Fruit fly (Drosophila melanogaster) whole organism, embryonic: ENCODE data around the gene CG13921.

ENCODE experiments used
- CG15011 ChIP-seq: fragments of 200-800 bp; sonication (Bioruptor generic); optimal IDR thresholded peaks from 3 replicates; lab custom pipeline; 2018; ENCODE audit warnings: missing biosample characterization, mild to moderate bottlenecking, missing genetic modification characterization
- CG1529 ChIP-seq: fragments of 200-800 bp; sonication (Bioruptor generic); optimal IDR thresholded peaks from 3 replicates; lab custom pipeline; 2018; ENCODE audit warnings: missing biosample characterization, missing genetic modification characterization
- CG15601 ChIP-seq: fragments of 200-800 bp; sonication (Bioruptor generic); optimal IDR thresholded peaks from 3 replicates; lab custom pipeline; 2019; ENCODE audit warnings: missing biosample characterization, mild to moderate bottlenecking, missing genetic modification characterization, moderate library complexity
- CG1832 ChIP-seq: fragments of 200-800 bp; sonication (Bioruptor generic); optimal IDR thresholded peaks from 2 replicates; lab custom pipeline; 2017; ENCODE audit warnings: missing biosample characterization, mild to moderate bottlenecking, missing genetic modification characterization, inconsistent platforms
- CG2678 ChIP-seq: fragments of 200-800 bp; sonication (Bioruptor generic); optimal IDR thresholded peaks from 3 replicates; lab custom pipeline; 2019; ENCODE audit warnings: missing biosample characterization, mild to moderate bottlenecking, missing genetic modification characterization, moderate library complexity
- CG33557 ChIP-seq: fragments of 200-800 bp; sonication (Bioruptor generic); optimal IDR thresholded peaks from 2 replicates; lab custom pipeline; 2019; ENCODE audit warnings: missing biosample characterization, mild to moderate bottlenecking, missing genetic modification characterization, moderate library complexity
- CG34376 ChIP-seq: fragments of 200-800 bp; sonication (Bioruptor generic); optimal IDR thresholded peaks from 2 replicates; lab custom pipeline; 2018; ENCODE audit warnings: missing biosample characterization, mild to moderate bottlenecking, missing genetic modification characterization
- CG42726 ChIP-seq: fragments of 200-800 bp; sonication (Bioruptor generic); IDR thresholded peaks from 2 replicates; pipeline ENCODE4 v1.3.6; 2022; ENCODE audit warnings: missing biosample characterization, missing genetic modification characterization; ENCODE audit not compliant: partially characterized antibody
- CG4328 ChIP-seq: fragments of 200-800 bp; sonication (Bioruptor generic); optimal IDR thresholded peaks from 3 replicates; lab custom pipeline; 2017; ENCODE audit warnings: missing biosample characterization, missing genetic modification reagents, missing genetic modification characterization
- CG6175 ChIP-seq: fragments of 200-800 bp; sonication (Bioruptor generic); IDR thresholded peaks from 3 replicates; pipeline ENCODE4 v1.3.6; 2022; ENCODE audit warnings: missing biosample characterization, missing genetic modification characterization
- CG6254 ChIP-seq: fragments of 200-800 bp; sonication (Bioruptor generic); optimal IDR thresholded peaks from 3 replicates; lab custom pipeline; 2017; ENCODE audit warnings: mild to moderate bottlenecking, missing biosample characterization, missing genetic modification reagents, missing genetic modification characterization
- CG6683 ChIP-seq: fragments of 200-800 bp; sonication (Bioruptor generic); optimal IDR thresholded peaks from 2 replicates; lab custom pipeline; 2017; ENCODE audit warnings: missing biosample characterization, mild to moderate bottlenecking, missing genetic modification characterization, missing genetic modification reagents
- CG6813 ChIP-seq: fragments of 200-800 bp; sonication (Bioruptor generic); optimal IDR thresholded peaks from 2 replicates; lab custom pipeline; 2017; ENCODE audit warnings: missing biosample characterization, missing genetic modification characterization, mild to moderate bottlenecking, moderate library complexity, missing genetic modification reagents
- CG7372 ChIP-seq: fragments of 200-800 bp; sonication (Bioruptor generic); IDR thresholded peaks from 2 replicates; pipeline ENCODE4 v1.3.6; 2022; ENCODE audit warnings: missing biosample characterization, missing genetic modification characterization
- CG7987 ChIP-seq: fragments of 200-800 bp; sonication (Bioruptor generic); optimal IDR thresholded peaks from 2 replicates; lab custom pipeline; 2018; ENCODE audit warnings: missing biosample characterization, mild to moderate bottlenecking, missing genetic modification characterization, moderate library complexity
- CkIIα-i1 ChIP-seq: fragments of 200-800 bp; sonication (Bioruptor generic); IDR thresholded peaks from 2 replicates; pipeline ENCODE4 v1.3.6; 2022; ENCODE audit warnings: missing biosample characterization, missing genetic modification characterization
- D19B ChIP-seq: fragments of 200-800 bp; sonication (Bioruptor generic); optimal IDR thresholded peaks from 2 replicates; lab custom pipeline; 2017; ENCODE audit warnings: missing biosample characterization, mild to moderate bottlenecking, missing genetic modification characterization
- Dref ChIP-seq: fragments of 200-800 bp; sonication (Bioruptor generic); IDR thresholded peaks from 2 replicates; pipeline ENCODE4 v1.3.6; 2022; ENCODE audit warnings: missing biosample characterization, missing genetic modification characterization
- GATAe ChIP-seq: fragments of 200-800 bp; sonication (Bioruptor generic); conservative IDR thresholded peaks from 2 replicates; pipeline ENCODE4 v1.3.6; 2022; ENCODE audit warnings: missing biosample characterization, missing genetic modification characterization
- HHEX ChIP-seq: fragments of 200-800 bp; sonication (Bioruptor generic); optimal IDR thresholded peaks from 3 replicates; lab custom pipeline; 2017; ENCODE audit warnings: missing biosample characterization, mild to moderate bottlenecking, missing genetic modification characterization, missing genetic modification reagents
- Meics ChIP-seq: fragments of 200-800 bp; sonication (Bioruptor generic); optimal IDR thresholded peaks from 2 replicates; lab custom pipeline; 2017; ENCODE audit warnings: missing biosample characterization, mild to moderate bottlenecking, missing genetic modification characterization
- NC2β ChIP-seq: fragments of 200-800 bp; sonication (Bioruptor generic); optimal IDR thresholded peaks from 2 replicates; lab custom pipeline; 2016; ENCODE audit warnings: missing biosample characterization, missing genetic modification characterization
- Nf-YA ChIP-seq: fragments of 200-800 bp; sonication (Bioruptor generic); IDR thresholded peaks from 2 replicates; pipeline ENCODE4 v1.3.6; 2022; ENCODE audit warnings: missing biosample characterization, missing genetic modification characterization
- Trl ChIP-seq, 3 experiments: fragments of >200 bp in 2 of 3; fragments of 200-800 bp in 1 of 3; sonication (Bioruptor generic) in 1 of 3; optimal IDR thresholded peaks; 2 replicates in 1 of 3; 3 replicates in 2 of 3; lab custom pipeline; 2016 to 2017; ENCODE audit warnings: missing biosample characterization in 1 of 3, missing genetic modification characterization in 1 of 3
- ato ChIP-seq: fragments of 200-800 bp; sonication (Bioruptor generic); IDR thresholded peaks from 2 replicates; pipeline ENCODE4 v1.3.6; 2022; ENCODE audit warnings: missing biosample characterization, missing genetic modification characterization; ENCODE audit not compliant: partially characterized antibody
- bab2 ChIP-seq: fragments of 200-800 bp; sonication (Bioruptor generic); optimal IDR thresholded peaks from 2 replicates; lab custom pipeline; 2016; ENCODE audit warnings: missing biosample characterization, missing genetic modification characterization
- caup ChIP-seq: fragments of 200-800 bp; sonication (Bioruptor generic); optimal IDR thresholded peaks from 3 replicates; lab custom pipeline; 2017; ENCODE audit warnings: missing biosample characterization, mild to moderate bottlenecking, missing genetic modification characterization, moderate library complexity; ENCODE audit not compliant: severe bottlenecking
- cg ChIP-seq: fragments of 200-800 bp; sonication (Bioruptor generic); optimal IDR thresholded peaks from 3 replicates; lab custom pipeline; 2019; ENCODE audit warnings: missing biosample characterization, mild to moderate bottlenecking, missing genetic modification characterization, moderate library complexity
- ci ChIP-seq: fragments of 200-800 bp; sonication (Bioruptor generic); IDR thresholded peaks from 3 replicates; pipeline ENCODE4 v1.3.6; 2022; ENCODE audit warnings: missing biosample characterization, missing genetic modification characterization
- dmrt11E ChIP-seq: fragments of 200-800 bp; sonication (Bioruptor generic); optimal IDR thresholded peaks from 3 replicates; lab custom pipeline; 2018; ENCODE audit warnings: missing biosample characterization, mild to moderate bottlenecking, missing genetic modification characterization, moderate library complexity
- dysf ChIP-seq: fragments of 200-800 bp; sonication (Bioruptor generic); IDR thresholded peaks from 3 replicates; pipeline ENCODE4 v1.3.6; 2022; ENCODE audit warnings: missing biosample characterization, missing genetic modification characterization
- exex ChIP-seq: fragments of 200-800 bp; sonication (Bioruptor generic); optimal IDR thresholded peaks from 4 replicates; lab custom pipeline; 2018; ENCODE audit warnings: missing biosample characterization, mild to moderate bottlenecking, missing genetic modification characterization, moderate library complexity
- grn ChIP-seq: fragments of 200-800 bp; sonication (Bioruptor generic); optimal IDR thresholded peaks from 3 replicates; lab custom pipeline; 2017; ENCODE audit warnings: missing biosample characterization, missing genetic modification characterization
- hbn ChIP-seq: fragments of 200-800 bp; sonication (Bioruptor generic); IDR thresholded peaks from 2 replicates; pipeline ENCODE4 v1.3.6; 2022; ENCODE audit warnings: missing biosample characterization, missing genetic modification characterization; ENCODE audit not compliant: partially characterized antibody
- knrl ChIP-seq: fragments of 200-800 bp; sonication (Bioruptor generic); IDR thresholded peaks from 3 replicates; pipeline ENCODE4 v1.3.6; 2022; ENCODE audit warnings: missing biosample characterization, missing genetic modification characterization; ENCODE audit not compliant: partially characterized antibody
- lab ChIP-seq: fragments of 200-800 bp; sonication (Bioruptor generic); optimal IDR thresholded peaks from 3 replicates; lab custom pipeline; 2017; ENCODE audit warnings: missing biosample characterization, missing genetic modification characterization, mild to moderate bottlenecking, moderate library complexity, missing genetic modification reagents
- luna ChIP-seq: fragments of 200-800 bp; sonication (Bioruptor generic); optimal IDR thresholded peaks from 2 replicates; lab custom pipeline; 2016; ENCODE audit warnings: missing biosample characterization, missing genetic modification characterization
- mirr ChIP-seq: fragments of 200-800 bp; sonication (Bioruptor generic); optimal IDR thresholded peaks from 3 replicates; lab custom pipeline; 2018; ENCODE audit warnings: missing biosample characterization, mild to moderate bottlenecking, missing genetic modification characterization
- nau ChIP-seq: fragments of 200-800 bp; sonication (Bioruptor generic); optimal IDR thresholded peaks from 3 replicates; lab custom pipeline; 2017; ENCODE audit warnings: missing biosample characterization, mild to moderate bottlenecking, missing genetic modification characterization, missing genetic modification reagents
- onecut ChIP-seq: fragments of 200-800 bp; sonication (Bioruptor generic); IDR thresholded peaks from 2 replicates; pipeline ENCODE4 v1.3.6; 2022; ENCODE audit warnings: missing biosample characterization, missing genetic modification characterization
- rib ChIP-seq: fragments of 200-800 bp; sonication (Bioruptor generic); IDR thresholded peaks from 2 replicates; pipeline ENCODE4 v1.3.6; 2022; ENCODE audit warnings: missing biosample characterization, missing genetic modification characterization
- salm ChIP-seq: fragments of 200-800 bp; sonication (Bioruptor generic); optimal IDR thresholded peaks from 2 replicates; lab custom pipeline; 2018; ENCODE audit warnings: missing biosample characterization, mild to moderate bottlenecking, missing genetic modification characterization
- seq ChIP-seq: fragments of 200-800 bp; sonication (Bioruptor generic); IDR thresholded peaks from 2 replicates; pipeline ENCODE4 v1.3.6; 2022; ENCODE audit warnings: missing biosample characterization, missing genetic modification characterization
- sug ChIP-seq: fragments of 200-800 bp; optimal IDR thresholded peaks from 2 replicates; lab custom pipeline; 2019; ENCODE audit warnings: missing biosample characterization, mild to moderate bottlenecking, missing genetic modification characterization, moderate library complexity
- tio ChIP-seq: fragments of 200-800 bp; sonication (Bioruptor generic); optimal IDR thresholded peaks from 2 replicates; lab custom pipeline; 2017; ENCODE audit warnings: missing biosample characterization, missing genetic modification characterization, inconsistent platforms
- tup ChIP-seq: fragments of 200-800 bp; sonication (Bioruptor generic); optimal IDR thresholded peaks from 2 replicates; lab custom pipeline; 2016; ENCODE audit warnings: missing biosample characterization, mild to moderate bottlenecking, missing genetic modification characterization, moderate library complexity
- twi ChIP-seq: fragments of 200-800 bp; optimal IDR thresholded peaks from 2 replicates; lab custom pipeline; 2019; ENCODE audit warnings: missing biosample characterization, mild to moderate bottlenecking, missing genetic modification characterization, moderate library complexity
- usp ChIP-seq: fragments of >200 bp; optimal IDR thresholded peaks from 2 replicates; lab custom pipeline; 2017; ENCODE audit warnings: missing biosample characterization, missing genetic modification characterization
- vvl ChIP-seq: fragments of 200-800 bp; sonication (Bioruptor generic); IDR thresholded peaks from 2 replicates; pipeline ENCODE4 v1.3.6; 2022; ENCODE audit warnings: missing biosample characterization, missing genetic modification characterization

Gene CG13921

DNA sequence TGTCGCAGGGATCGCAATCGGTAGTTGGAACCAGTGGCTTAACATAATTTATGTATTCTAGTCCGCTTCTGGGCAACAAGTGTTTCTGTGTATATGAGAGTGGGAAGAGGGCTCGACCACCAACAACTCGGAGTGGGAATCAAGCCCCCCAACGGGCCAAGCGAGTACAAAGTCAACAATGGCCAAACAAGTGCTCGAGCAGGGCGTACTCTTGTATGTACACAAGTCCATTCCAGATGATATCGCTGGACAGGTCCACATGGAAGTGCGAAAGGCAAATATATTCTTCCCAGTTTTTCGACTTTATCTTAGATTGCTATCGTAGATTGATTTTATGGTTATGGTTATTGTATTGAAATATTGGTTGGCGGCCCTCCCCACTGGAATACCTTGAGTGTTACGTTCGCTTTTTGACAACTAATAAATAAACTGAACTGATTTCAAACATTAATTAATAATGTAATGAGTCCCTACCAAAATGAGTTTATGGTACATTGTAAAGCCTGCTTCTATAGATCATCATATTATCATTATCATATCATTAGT is 4.1 kb upstream of the CG13921 start (continued):
- TF ChIP-seq CG34376 (peak; percentile 94), caup (GFP tag; lab: Kevin White, UChicago) (peak; percentile 27), salm (tag; lab: Kevin White, UChicago) (peak; percentile 9), twi (peak; percentile 35), CG7987 (GFP tag; lab: Kevin White, UChicago) (peak; percentile 8), Trl (optimal IDR thresholded peaks at IDR 0.05; lab: Kevin White, UChicago) (no peak), Trl (GFP tag; optimal IDR thresholded peaks at IDR 0.05; lab: Kevin White, UChicago) (peak; percentile 15), bab2 (GFP tag; lab: Kevin White, UChicago) (no peak), luna (GFP tag; lab: Kevin White, UChicago) (no peak), vvl (GFP tag; lab: Robert Waterston, UW) (no peak), CG6813 (GFP tag; lab: Kevin White, UChicago) (peak; percentile 69), ato (GFP tag; lab: Robert Waterston, UW) (no peak), sug (tag; lab: Kevin White, UChicago) (peak; percentile 98), ci (GFP tag; lab: Robert Waterston, UW) (peak; percentile 22; the same call in 1 of the 3 replicates), onecut (peak; percentile 16), nau (peak; percentile 5), CG15011 (GFP tag; lab: Kevin White, UChicago) (peak; percentile 1), CG6175 (GFP tag; lab: Robert Waterston, UW) (no peak), tio (GFP tag; lab: Kevin White, UChicago) (peak; percentile 16), CG4328 (GFP tag; lab: Kevin White, UChicago) (peak; percentile 31), dmrt11E (tag; lab: Kevin White, UChicago) (peak; percentile 22), dysf (GFP tag; lab: Robert Waterston, UW) (no peak), CG15601 (tag; lab: Kevin White, UChicago) (peak; percentile 19), NC2β (GFP tag; lab: Kevin White, UChicago) (peak; percentile 4)

DNA sequence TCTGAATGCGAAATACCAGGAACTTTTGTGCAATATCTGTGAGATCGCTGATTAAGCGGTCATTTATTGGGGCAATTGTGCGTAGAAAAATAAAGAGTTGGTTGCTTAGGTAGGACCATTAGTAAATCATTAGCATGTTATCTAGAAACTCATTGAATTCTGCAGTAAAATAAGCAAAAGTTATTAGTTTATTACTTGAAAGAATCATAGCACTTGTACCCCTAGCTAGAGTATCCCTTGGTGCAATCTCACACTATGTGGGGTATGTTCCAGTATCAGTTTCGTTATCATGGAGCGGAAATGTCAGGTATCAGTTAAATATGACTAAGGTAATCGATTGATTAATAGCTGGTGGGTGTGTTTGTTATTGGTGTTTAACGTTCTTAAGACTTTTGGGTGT is 1.3 kb upstream of the CG13921 start:
- no peak for TF ChIP-seq usp (GFP tag; lab: Kevin White, UChicago)
- no peak for TF ChIP-seq tup
- TF ChIP-seq Dref (GFP tag; lab: Robert Waterston, UW): no peak
- TF ChIP-seq seq (GFP tag; lab: Robert Waterston, UW): no peak
- TF ChIP-seq CG42726 (GFP tag; lab: Robert Waterston, UW): no peak
- no peak for TF ChIP-seq CkIIα-i1 (GFP tag; lab: Robert Waterston, UW)
- no peak for TF ChIP-seq CG1529 (GFP tag; lab: Kevin White, UChicago)
- TF ChIP-seq Nf-YA (GFP tag; lab: Robert Waterston, UW): no peak
- TF ChIP-seq knrl (GFP tag; lab: Robert Waterston, UW): no peak
- TF ChIP-seq CG33557: no peak
- peak; percentile 26 for TF ChIP-seq CG2678 (tag; lab: Kevin White, UChicago)
- no peak for TF ChIP-seq CG7372 (GFP tag; lab: Robert Waterston, UW)
- TF ChIP-seq Meics (GFP tag; lab: Kevin White, UChicago): no peak
- TF ChIP-seq cg (GFP tag; lab: Kevin White, UChicago): no peak
- TF ChIP-seq lab (GFP tag; lab: Kevin White, UChicago): peak; percentile 58
- no peak for TF ChIP-seq onecut
- peak; percentile 34 for TF ChIP-seq mirr
- no peak for TF ChIP-seq rib (GFP tag; lab: Robert Waterston, UW)
- TF ChIP-seq hbn (GFP tag; lab: Robert Waterston, UW): no peak
- TF ChIP-seq CG6254 (GFP tag; lab: Kevin White, UChicago): no peak
- no peak for TF ChIP-seq CG6683 (GFP tag; lab: Kevin White, UChicago)
- TF ChIP-seq grn (GFP tag; lab: Kevin White, UChicago): peak; percentile 81
- peak; percentile 46; the same call in 1 of the 2 replicates for TF ChIP-seq GATAe
- no peak for TF ChIP-seq HHEX (GFP tag; lab: Kevin White, UChicago)
- TF ChIP-seq exex (tag; lab: Kevin White, UChicago): peak; percentile 89
- TF ChIP-seq CG1832 (GFP tag; lab: Kevin White, UChicago): no peak
- TF ChIP-seq D19B (GFP tag; lab: Kevin White, UChicago): no peak
